Worm (Caenorhabditis elegans): ENCODE data around the gene smk-1.

The smk-1 gene

ce11 chrV:8631277-8631765, 23.7 kb downstream of the smk-1 start, which contains the start of gene atg-18 (continued):
- no peak for TF ChIP-seq nhr-77 (tag; optimal IDR thresholded peaks at IDR 0.05)
- TF ChIP-seq ceh-16 (tag; optimal IDR thresholded peaks at IDR 0.05): no peak
- no peak for TF ChIP-seq nhr-6 (tag; optimal IDR thresholded peaks at IDR 0.05)
- TF ChIP-seq nhr-23 (tag; optimal IDR thresholded peaks at IDR 0.05): no peak
- TF ChIP-seq nhr-21 (tag; optimal IDR thresholded peaks at IDR 0.05): no peak
- TF ChIP-seq lsy-2 (tag; optimal IDR thresholded peaks at IDR 0.05): peak in 1 of 2 experiments; percentile 76
- no peak for TF ChIP-seq elt-1 (tag; optimal IDR thresholded peaks at IDR 0.05)
- TF ChIP-seq nhr-129 (tag; optimal IDR thresholded peaks at IDR 0.05): peak; percentile 84
- no peak for TF ChIP-seq zag-1 (tag; optimal IDR thresholded peaks at IDR 0.05)

DNA sequence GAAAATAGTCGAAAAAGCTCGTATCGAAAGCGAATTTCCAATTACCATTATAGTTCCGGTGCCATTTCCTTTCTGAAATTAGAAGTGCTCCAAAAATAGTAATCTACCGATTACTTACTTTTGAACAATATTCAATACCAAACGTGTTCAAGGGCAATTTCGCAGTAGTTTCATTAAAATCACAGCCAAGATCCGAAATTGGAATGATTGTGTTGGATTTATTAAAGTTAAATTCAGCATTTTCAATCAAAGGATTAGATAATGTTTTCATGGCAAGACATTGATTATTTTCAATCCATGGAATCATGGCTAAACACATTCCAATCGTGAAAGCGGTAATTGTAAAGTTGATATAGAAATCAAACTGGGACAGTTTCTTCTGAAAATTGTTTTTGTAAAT, 25.2 kb downstream of the smk-1 start:
- TF ChIP-seq nhr-23 (tag; optimal IDR thresholded peaks at IDR 0.05): no peak
- no peak for TF ChIP-seq nhr-129 (tag; optimal IDR thresholded peaks at IDR 0.05)

ce11 chrV:8635575-8635974, 28.0 kb downstream of the smk-1 start, which contains the start of gene oac-29:
oac-29 (minus strand) TSS chrV:8635675.
- no peak for TF ChIP-seq mbf-1 (tag; optimal IDR thresholded peaks at IDR 0.05)
- no peak for TF ChIP-seq nhr-77 (tag; optimal IDR thresholded peaks at IDR 0.05)
- no peak for TF ChIP-seq peb-1 (tag; optimal IDR thresholded peaks at IDR 0.05)
- TF ChIP-seq F13H6.1 (tag; optimal IDR thresholded peaks at IDR 0.05): no peak
- no peak for TF ChIP-seq sem-4 (tag; optimal IDR thresholded peaks at IDR 0.05)
- TF ChIP-seq zag-1 (tag; optimal IDR thresholded peaks at IDR 0.05): no peak
- no peak for TF ChIP-seq ZK546.5 (tag; optimal IDR thresholded peaks at IDR 0.05)
- no peak for TF ChIP-seq Y55F3AM.14 (GFP tag; optimal IDR thresholded peaks at IDR 0.05)
- TF ChIP-seq unc-55 (GFP tag; optimal IDR thresholded peaks at IDR 0.05): no peak
- TF ChIP-seq lin-11 (tag; optimal IDR thresholded peaks at IDR 0.05): no peak
- no peak for TF ChIP-seq egl-27 (tag; optimal IDR thresholded peaks at IDR 0.05)
- TF ChIP-seq nhr-21 (tag; optimal IDR thresholded peaks at IDR 0.05): no peak
- TF ChIP-seq nhr-11 (tag; optimal IDR thresholded peaks at IDR 0.05): no peak

DNA sequence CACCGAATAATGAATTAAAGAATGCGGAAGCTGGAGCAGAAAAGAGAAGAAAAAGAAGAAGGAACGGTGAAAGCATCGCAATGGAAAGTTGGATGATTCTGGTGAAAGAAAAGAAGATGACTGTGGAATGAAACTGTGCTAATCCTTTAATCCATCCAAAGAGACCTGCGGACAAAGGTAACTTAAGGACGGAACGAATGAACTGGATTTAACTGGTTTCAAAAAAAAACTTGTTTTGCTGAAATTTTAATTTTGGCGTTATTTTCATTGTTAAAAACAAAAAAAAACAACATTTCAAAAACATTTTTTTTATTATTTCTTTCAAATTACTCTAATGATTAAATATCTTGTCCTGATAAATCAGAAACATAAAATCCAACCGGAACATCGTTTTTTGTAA, 29.3 kb downstream of the smk-1 start, which contains the start of gene grl-12:
Gene grl-12 (minus strand): TSS at position 101 of the 400 bp plus-strand sequence.
- no peak for TF ChIP-seq peb-1 (tag; optimal IDR thresholded peaks at IDR 0.05)

- TF ChIP-seq unc-55 (GFP tag; optimal IDR thresholded peaks at IDR 0.05) (no peak), blmp-1 (tag; optimal IDR thresholded peaks at IDR 0.05; ENCODE audit: insufficient read depth) (no peak), snpc-4 (tag; optimal IDR thresholded peaks at IDR 0.05) (no peak), nhr-237 (tag; optimal IDR thresholded peaks at IDR 0.05) (no peak), peb-1 (tag; optimal IDR thresholded peaks at IDR 0.05) (no peak), skn-1 (tag; optimal IDR thresholded peaks at IDR 0.05) (no peak)
These were observed 30.2 kb downstream of the smk-1 start, which contains the start of the genes F28A12.10 and acd-4 for ce11 chrV:8637666-8638271. F28A12.10 (minus strand) TSS chrV:8637766. acd-4 (plus strand) TSS chrV:8638221.

DNA sequence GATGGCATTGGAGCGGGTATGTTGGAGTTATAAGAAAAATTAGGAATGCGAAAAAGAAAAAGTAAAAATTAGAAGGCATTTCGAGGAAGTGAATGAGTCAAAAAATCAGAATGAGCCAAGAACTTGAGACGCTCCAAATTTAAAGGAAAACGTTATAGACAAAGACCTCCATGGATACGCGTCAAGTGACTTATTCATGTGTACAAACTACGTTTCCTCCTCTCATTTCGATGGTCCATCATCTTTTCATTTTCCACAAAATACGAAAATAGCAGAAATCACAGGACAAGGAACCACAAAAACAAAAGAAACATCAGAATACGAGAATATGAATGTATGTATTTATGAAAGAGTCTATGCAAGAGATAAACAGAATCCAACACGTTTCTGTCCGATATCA, 33.7 kb downstream of the smk-1 start, which contains the start of gene F28A12.3:
Gene F28A12.3 (minus strand): TSS at position 101 of the 400 bp plus-strand sequence.
- TF ChIP-seq lin-11 (tag; optimal IDR thresholded peaks at IDR 0.05) (no peak), C34F6.9 (tag; optimal IDR thresholded peaks at IDR 0.05) (no peak), alr-1 (tag; optimal IDR thresholded peaks at IDR 0.05) (no peak), ztf-11 (tag; optimal IDR thresholded peaks at IDR 0.05) (no peak), unc-39 (tag; optimal IDR thresholded peaks at IDR 0.05) (no peak), nhr-23 (tag; optimal IDR thresholded peaks at IDR 0.05) (no peak), peb-1 (tag; optimal IDR thresholded peaks at IDR 0.05) (no peak), nhr-77 (tag; optimal IDR thresholded peaks at IDR 0.05) (no peak), zag-1 (tag; optimal IDR thresholded peaks at IDR 0.05) (no peak), mdl-1 (tag; optimal IDR thresholded peaks at IDR 0.05) (no peak)

DNA sequence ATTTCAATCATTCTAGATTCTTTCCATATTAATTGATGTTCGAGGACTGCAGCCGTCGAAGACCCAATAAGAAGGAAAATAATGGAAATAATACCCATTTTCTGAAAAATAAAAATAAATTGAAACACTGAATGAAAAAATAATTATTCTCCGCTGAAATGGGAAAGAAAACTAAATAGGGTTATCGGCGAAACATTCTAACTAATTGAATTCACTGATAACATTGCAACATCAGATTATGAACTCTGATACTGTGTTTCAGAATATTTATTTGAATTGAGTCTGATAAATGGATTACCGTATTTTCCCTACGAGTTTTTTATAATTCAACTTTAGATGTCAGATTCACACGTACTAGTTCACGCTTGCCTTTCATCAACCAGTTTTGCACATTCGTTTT, 35.5 kb downstream of the smk-1 start, which contains the start of gene asp-13:
Gene asp-13 (minus strand): TSS at position 101 of the 400 bp plus-strand sequence.
- TF ChIP-seq fos-1 (tag; optimal IDR thresholded peaks at IDR 0.05) (peak; percentile 38), elt-3 (tag; optimal IDR thresholded peaks at IDR 0.05) (no peak)
